Worm (Caenorhabditis elegans): Measurements from ENCODE around the gene C25E10.17.

- no peak for TF ChIP-seq mab-5 (tag; optimal IDR thresholded peaks at IDR 0.05)
- no peak for TF ChIP-seq unc-39 (tag; optimal IDR thresholded peaks at IDR 0.05)
- TF ChIP-seq nhr-237 (tag; optimal IDR thresholded peaks at IDR 0.05), result no peak
- no peak for TF ChIP-seq lin-13 (tag; optimal IDR thresholded peaks at IDR 0.05)
- no peak for TF ChIP-seq ces-1 (GFP tag; optimal IDR thresholded peaks at IDR 0.05)
- TF ChIP-seq ceh-43 (GFP tag; optimal IDR thresholded peaks at IDR 0.05), result no peak
- TF ChIP-seq elt-3 (tag; optimal IDR thresholded peaks at IDR 0.05), result no peak
- TF ChIP-seq snpc-4 (tag; optimal IDR thresholded peaks at IDR 0.05), result no peak
- TF ChIP-seq unc-62 (GFP tag; optimal IDR thresholded peaks at IDR 0.05), result no peak
These were observed 49.3 kb upstream of the C25E10.17 start for ce11 chrV:9096674-9097073.
